Worm (Caenorhabditis elegans): Measurements from ENCODE around the gene ccep-135.

DNA sequence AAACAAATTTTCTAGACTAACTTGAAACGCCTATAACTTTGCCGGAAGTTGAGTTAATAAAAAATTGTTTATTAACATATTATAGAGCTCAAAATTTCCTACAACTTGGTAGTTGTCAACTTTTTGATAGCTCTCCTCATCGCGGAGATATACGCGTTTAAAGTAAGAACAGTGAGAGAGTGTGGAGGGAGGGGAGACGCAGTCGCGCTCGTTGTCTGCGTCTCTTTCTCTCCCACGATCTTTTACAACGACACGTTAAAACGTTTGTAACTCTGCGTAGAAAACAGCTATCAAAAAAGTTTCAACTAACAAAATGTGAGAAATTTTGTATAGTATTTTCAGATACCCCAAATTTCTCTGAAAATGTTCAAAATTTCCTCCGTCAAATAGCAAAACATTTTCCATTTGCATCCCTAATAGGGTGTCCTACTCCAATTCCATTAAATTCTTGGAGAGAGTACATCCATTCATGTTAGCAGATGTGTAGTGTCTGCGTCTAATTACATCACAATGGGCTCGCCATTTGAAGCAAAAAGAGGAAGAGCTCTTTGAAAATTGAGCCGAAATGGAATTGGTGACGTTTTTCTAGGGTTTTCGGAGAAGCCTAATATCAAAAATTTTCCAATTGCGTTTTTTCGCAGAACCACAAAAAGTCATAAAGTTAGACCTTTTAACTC lies 44.8 kb downstream of the ccep-135 start:
- TF ChIP-seq tra-4 (tag; optimal IDR thresholded peaks at IDR 0.05), result no peak
- TF ChIP-seq ama-1 (optimal IDR thresholded peaks at IDR 0.05), result no peak
- TF ChIP-seq tbx-37 (GFP tag; conservative IDR thresholded peaks at IDR 0.05), result no peak
- TF ChIP-seq ceh-36 (tag; optimal IDR thresholded peaks at IDR 0.05), result no peak
- no peak for TF ChIP-seq flt-1 (GFP tag; IDR thresholded peaks at IDR 0.05)
- no peak for TF ChIP-seq F13C5.2 (tag; optimal IDR thresholded peaks at IDR 0.05)
- no peak for TF ChIP-seq hnd-1 (tag; optimal IDR thresholded peaks at IDR 0.05)
- no peak for TF ChIP-seq hmbx-1 (tag; optimal IDR thresholded peaks at IDR 0.05)
- no peak for TF ChIP-seq ceh-13 (GFP tag; optimal IDR thresholded peaks at IDR 0.05)
- no peak for TF ChIP-seq aly-1 (tag; optimal IDR thresholded peaks at IDR 0.05)
- TF ChIP-seq B0310.2 (tag; optimal IDR thresholded peaks at IDR 0.05), result no peak
- TF ChIP-seq scrt-1 (GFP tag; IDR thresholded peaks at IDR 0.05), result no peak
- TF ChIP-seq hmg-4 (GFP tag; optimal IDR thresholded peaks at IDR 0.05), result no peak
- TF ChIP-seq tbx-11 (GFP tag; IDR thresholded peaks at IDR 0.05), result no peak

Data from whole organism, early embryonic.